Fruit fly (Drosophila melanogaster): ENCODE results near the gene CG6106.

- TF ChIP-seq CG13204 (GFP tag; optimal IDR thresholded peaks at IDR 0.05), result no peak
- no peak for TF ChIP-seq Snoo (tag; optimal IDR thresholded peaks at IDR 0.05)
- TF ChIP-seq CG12605 (GFP tag; IDR thresholded peaks at IDR 0.05), result no peak
- no peak for TF ChIP-seq CG4496 (GFP tag; IDR thresholded peaks at IDR 0.05)
- TF ChIP-seq CG10348 (GFP tag; IDR thresholded peaks at IDR 0.05), result no peak
- no peak for TF ChIP-seq EcR (GFP tag; optimal IDR thresholded peaks at IDR 0.05)
- TF ChIP-seq Pif1A (GFP tag; optimal IDR thresholded peaks at IDR 0.05), result no peak
- TF ChIP-seq CG34367 (tag; optimal IDR thresholded peaks at IDR 0.05), result no peak
- no peak for TF ChIP-seq Ets98B (GFP tag; IDR thresholded peaks at IDR 0.05)
- no peak for TF ChIP-seq rn (GFP tag; IDR thresholded peaks at IDR 0.05)
- no peak for TF ChIP-seq gl (tag; optimal IDR thresholded peaks at IDR 0.05)
Observed at dm6 chrX:18402564-18402963, 43.9 kb downstream of the CG6106 start.

All from whole organism, pupa.